Fruit fly (Drosophila melanogaster) whole organism, embryonic: Measurements from ENCODE around the gene nmo.

Experiments
- CG1832 ChIP-seq: fragments of 200-800 bp; sonication (Bioruptor generic); optimal IDR thresholded peaks from 2 replicates; lab custom pipeline; 2017; ENCODE audit warnings: missing biosample characterization, mild to moderate bottlenecking, missing genetic modification characterization, inconsistent platforms
- CG30431 ChIP-seq: fragments of 200-800 bp; sonication (Bioruptor generic); optimal IDR thresholded peaks from 2 replicates; lab custom pipeline; 2017; ENCODE audit warnings: missing biosample characterization, missing genetic modification characterization
- CG9797 ChIP-seq: fragments of 200-800 bp; sonication (Bioruptor generic); optimal IDR thresholded peaks from 3 replicates; lab custom pipeline; 2018; ENCODE audit warnings: missing biosample characterization, mild to moderate bottlenecking, missing genetic modification characterization
- Gug ChIP-seq: fragments of 200-800 bp; sonication (Bioruptor generic); IDR thresholded peaks from 4 replicates; pipeline ENCODE4 v1.3.6; 2022; ENCODE audit warnings: missing biosample characterization, missing genetic modification characterization
- Hr78 ChIP-seq, 2 experiments: fragments of 200-800 bp in 1 of 2; fragments of >200 bp in 1 of 2; sonication (Bioruptor generic) in 1 of 2; optimal IDR thresholded peaks; 2 replicates each; lab custom pipeline; 2017 to 2019; ENCODE audit warnings: missing biosample characterization in 2 of 2, missing genetic modification characterization in 2 of 2, mild to moderate bottlenecking in 1 of 2, moderate library complexity in 1 of 2
- Side ChIP-seq: fragments of 200-800 bp; sonication (Bioruptor generic); optimal IDR thresholded peaks from 2 replicates; lab custom pipeline; 2016; ENCODE audit warnings: missing biosample characterization, missing genetic modification characterization
- Trl ChIP-seq, 3 experiments: fragments of >200 bp in 2 of 3; fragments of 200-800 bp in 1 of 3; sonication (Bioruptor generic) in 1 of 3; optimal IDR thresholded peaks; 2 replicates in 1 of 3; 3 replicates in 2 of 3; lab custom pipeline; 2016 to 2017; ENCODE audit warnings: missing biosample characterization in 1 of 3, missing genetic modification characterization in 1 of 3
- mld ChIP-seq: fragments of 200-800 bp; sonication (Bioruptor generic); IDR thresholded peaks from 3 replicates; pipeline ENCODE4 v1.3.6; 2022; ENCODE audit warnings: missing biosample characterization, missing genetic modification characterization; ENCODE audit not compliant: partially characterized antibody
- zfh2 ChIP-seq: fragments of 200-800 bp; sonication (Bioruptor generic); optimal IDR thresholded peaks from 2 replicates; lab custom pipeline; 2016; ENCODE audit warnings: missing biosample characterization, missing genetic modification characterization

DNA sequence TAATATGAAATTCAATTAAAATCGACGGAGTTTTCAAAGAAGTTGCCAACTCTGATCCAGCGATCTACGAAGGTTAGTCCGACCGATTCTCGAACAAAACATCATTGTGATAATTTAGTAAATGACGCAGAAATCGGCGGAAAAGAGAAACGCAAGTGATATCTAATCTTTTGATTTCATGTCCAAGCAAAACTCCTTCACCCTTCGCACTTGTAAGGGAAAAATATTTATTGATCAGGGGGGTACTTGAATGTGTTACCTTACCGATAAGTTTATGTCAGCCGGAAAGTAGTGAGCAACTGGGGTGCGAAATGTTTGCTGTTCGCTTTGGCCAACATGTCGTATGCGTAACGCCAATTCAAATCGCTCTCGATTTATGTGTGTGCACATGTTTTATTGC lies 118.3 kb downstream of the nmo start:
- no peak for TF ChIP-seq CG30431 (GFP tag; lab: Kevin White, UChicago)
- TF ChIP-seq Gug (GFP tag; lab: Robert Waterston, UW), result no peak
- TF ChIP-seq CG1832 (GFP tag; lab: Kevin White, UChicago), result no peak
- no peak for TF ChIP-seq Trl (optimal IDR thresholded peaks at IDR 0.05; lab: Kevin White, UChicago)
- TF ChIP-seq Trl (GFP tag; optimal IDR thresholded peaks at IDR 0.05; lab: Kevin White, UChicago), result no peak
- TF ChIP-seq zfh2 (GFP tag; lab: Kevin White, UChicago), result no peak
- TF ChIP-seq Side (GFP tag; lab: Kevin White, UChicago), result no peak
- TF ChIP-seq CG9797 (GFP tag; lab: Kevin White, UChicago), result no peak
- TF ChIP-seq mld, result no peak
- no peak for TF ChIP-seq Hr78 (GFP tag; optimal IDR thresholded peaks at IDR 0.05; lab: Kevin White, UChicago)
